Fruit fly (Drosophila melanogaster) whole organism, adult: ENCODE results near the gene CG13609.

ENCODE experiments used
- CG12768 ChIP-seq: fragments of 200-800 bp; sonication (Bioruptor generic); optimal IDR thresholded peaks from 2 replicates; lab custom pipeline; 2017; ENCODE audit warnings: missing biosample characterization, missing genetic modification characterization, mild to moderate bottlenecking, moderate library complexity, missing genetic modification reagents
- CG14711 ChIP-seq: fragments of 200-800 bp; sonication (Bioruptor generic); optimal IDR thresholded peaks from 2 replicates; lab custom pipeline; 2018; ENCODE audit warnings: missing biosample characterization, mild to moderate bottlenecking, missing genetic modification characterization, moderate library complexity
- cic ChIP-seq: fragments of 200-800 bp; sonication (Bioruptor generic); optimal IDR thresholded peaks from 2 replicates; lab custom pipeline; 2017; ENCODE audit warnings: missing biosample characterization, mild to moderate bottlenecking, missing genetic modification characterization, moderate library complexity
- cnc ChIP-seq, 2 experiments: fragments of >200 bp; optimal IDR thresholded peaks; 2 replicates each; lab custom pipeline; 2017
- ovo ChIP-seq: fragments of 200-800 bp; sonication (Bioruptor generic); optimal IDR thresholded peaks from 2 replicates; lab custom pipeline; 2016; ENCODE audit warnings: missing biosample characterization, missing genetic modification characterization
- tj ChIP-seq: fragments of 200-800 bp; sonication (Bioruptor generic); optimal IDR thresholded peaks from 3 replicates; lab custom pipeline; 2017; ENCODE audit warnings: missing biosample characterization, mild to moderate bottlenecking, missing genetic modification characterization, moderate library complexity

- no peak for TF ChIP-seq CG12768 (GFP tag; lab: Kevin White, UChicago)
- TF ChIP-seq CG14711 (tag; lab: Kevin White, UChicago) = no peak
- TF ChIP-seq ovo (GFP tag; lab: Kevin White, UChicago) = no peak
- no peak for TF ChIP-seq cnc (optimal IDR thresholded peaks at IDR 0.05; lab: Kevin White, UChicago)
- no peak for TF ChIP-seq tj (GFP tag; lab: Kevin White, UChicago)
- TF ChIP-seq cic (GFP tag; lab: Kevin White, UChicago) = no peak
Measured at dm6 chr3R:24258333-24258732, 31.5 kb downstream of the CG13609 start.
